Worm (Caenorhabditis elegans): ENCODE measurements around the gene vha-18.
A peak's percentile ranks its signal among the peaks of the same experiment; 100 is the strongest.

vha-18 gene

ce11 chrV:8462074-8462473 is 48.8 kb upstream of the vha-18 start, which contains the start of the genes dnj-22 and natc-1 (continued):
- TF ChIP-seq C16A3.4 (tag; optimal IDR thresholded peaks at IDR 0.05) (peak; percentile 96), sptf-1 (tag; optimal IDR thresholded peaks at IDR 0.05) (no peak), egl-27 (tag; optimal IDR thresholded peaks at IDR 0.05) (no peak), lir-3 (tag; optimal IDR thresholded peaks at IDR 0.05; ENCODE audit: poor library complexity) (peak; percentile 45), lin-39 (tag; optimal IDR thresholded peaks at IDR 0.05) (peak; percentile 74), unc-30 (tag; optimal IDR thresholded peaks at IDR 0.05) (no peak), tlp-1 (tag; optimal IDR thresholded peaks at IDR 0.05) (no peak), Y116A8C.19 (tag; optimal IDR thresholded peaks at IDR 0.05; ENCODE audit: borderline replicate concordance) (no peak), lin-15B (tag; optimal IDR thresholded peaks at IDR 0.05) (peak; percentile 87), fkh-10 (GFP tag; optimal IDR thresholded peaks at IDR 0.05) (peak; percentile 54), pqm-1 (tag; optimal IDR thresholded peaks at IDR 0.05) (no peak), jun-1 (tag; optimal IDR thresholded peaks at IDR 0.05) (peak; percentile 56), ceh-88 (GFP tag; IDR thresholded peaks at IDR 0.05) (peak; percentile 58; the same call in 1 of the 2 replicates), lsy-2 (tag; optimal IDR thresholded peaks at IDR 0.05) (peak; percentile 89 to 93), aly-2 (tag; optimal IDR thresholded peaks at IDR 0.05) (peak; percentile 84), nhr-90 (tag; optimal IDR thresholded peaks at IDR 0.05; ENCODE audit: poor library complexity) (peak; percentile 81), elt-2 (tag; optimal IDR thresholded peaks at IDR 0.05) (peak; percentile 44), irx-1 (tag; optimal IDR thresholded peaks at IDR 0.05) (peak; percentile 66), pax-3 (tag; optimal IDR thresholded peaks at IDR 0.05) (no peak), nhr-11 (tag; optimal IDR thresholded peaks at IDR 0.05) (peak; percentile 46), nhr-77 (tag; optimal IDR thresholded peaks at IDR 0.05) (peak; percentile 72), nhr-237 (tag; optimal IDR thresholded peaks at IDR 0.05) (no peak), dsc-1 (tag; optimal IDR thresholded peaks at IDR 0.05) (peak; percentile 74), C34B4.2 (tag; optimal IDR thresholded peaks at IDR 0.05) (no peak), nhr-84 (tag; optimal IDR thresholded peaks at IDR 0.05) (no peak), efl-3 (GFP tag; optimal IDR thresholded peaks at IDR 0.05) (no peak), zip-4 (GFP tag; optimal IDR thresholded peaks at IDR 0.05) (peak; percentile 46), skn-1 (tag; optimal IDR thresholded peaks at IDR 0.05) (peak; percentile 73), alr-1 (tag; optimal IDR thresholded peaks at IDR 0.05; ENCODE audit: borderline replicate concordance) (no peak), ceh-8 (GFP tag; optimal IDR thresholded peaks at IDR 0.05) (no peak), egl-13 (tag; optimal IDR thresholded peaks at IDR 0.05) (peak; percentile 59), C04F5.9 (tag; optimal IDR thresholded peaks at IDR 0.05) (peak; percentile 32), sox-4 (tag; optimal IDR thresholded peaks at IDR 0.05) (peak; percentile 57), hpl-2 (GFP tag; optimal IDR thresholded peaks at IDR 0.05) (peak; percentile 47), vab-15 (tag; optimal IDR thresholded peaks at IDR 0.05) (peak; percentile 39), grh-1 (GFP tag; IDR thresholded peaks at IDR 0.05) (0 out of 2 replicates have a peak, but pooled peaks have one; percentile 17)

DNA sequence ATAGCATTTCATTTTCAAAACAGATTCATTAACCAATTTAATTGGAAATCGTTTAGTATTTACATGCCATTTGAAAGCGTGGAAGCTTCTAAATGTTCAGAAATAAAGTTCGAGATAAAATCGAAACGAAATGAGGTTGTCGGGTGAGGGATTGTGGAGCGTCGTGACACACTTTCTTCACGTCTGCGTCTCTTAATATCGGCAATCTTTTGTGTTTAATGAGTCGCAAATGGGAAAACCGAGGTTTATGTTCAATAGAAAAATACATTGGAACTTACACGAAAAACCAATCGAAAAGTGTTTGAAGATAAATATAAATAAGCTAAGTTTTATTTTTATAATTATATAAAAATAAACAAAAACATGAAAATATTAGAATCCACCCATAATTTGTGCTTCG is 47.5 kb upstream of the vha-18 start:
- TF ChIP-seq fos-1 (tag; optimal IDR thresholded peaks at IDR 0.05) (no peak), vab-15 (tag; optimal IDR thresholded peaks at IDR 0.05) (no peak), mef-2 (tag; optimal IDR thresholded peaks at IDR 0.05) (no peak), ets-5 (GFP tag; IDR thresholded peaks at IDR 0.05) (no peak), mep-1 (tag; optimal IDR thresholded peaks at IDR 0.05) (peak; percentile 29), rnt-1 (tag; optimal IDR thresholded peaks at IDR 0.05) (no peak), elt-2 (tag; optimal IDR thresholded peaks at IDR 0.05) (no peak), mdl-1 (tag; optimal IDR thresholded peaks at IDR 0.05) (no peak), ceh-88 (GFP tag; IDR thresholded peaks at IDR 0.05) (no peak), unc-130 (tag; optimal IDR thresholded peaks at IDR 0.05) (no peak), blmp-1 (tag; optimal IDR thresholded peaks at IDR 0.05) (peak; percentile 82), Y116A8C.19 (tag; optimal IDR thresholded peaks at IDR 0.05; ENCODE audit: borderline replicate concordance) (no peak), zip-4 (GFP tag; optimal IDR thresholded peaks at IDR 0.05) (no peak), aly-2 (tag; optimal IDR thresholded peaks at IDR 0.05) (no peak), nhr-85 (tag) (peak; percentile 53), xbp-1 (tag; optimal IDR thresholded peaks at IDR 0.05) (no peak), C16A3.4 (tag; optimal IDR thresholded peaks at IDR 0.05) (no peak), snu-23 (GFP tag; optimal IDR thresholded peaks at IDR 0.05) (no peak), tlp-1 (tag; optimal IDR thresholded peaks at IDR 0.05) (no peak), egl-27 (tag; optimal IDR thresholded peaks at IDR 0.05) (no peak), lsy-2 (tag; optimal IDR thresholded peaks at IDR 0.05) (peak in 1 of 2 experiments; percentile 29), ceh-90 (tag; optimal IDR thresholded peaks at IDR 0.05) (no peak), lin-14 (GFP tag; optimal IDR thresholded peaks at IDR 0.05) (peak; percentile 53), lin-15B (tag; optimal IDR thresholded peaks at IDR 0.05) (no peak), elt-3 (tag; optimal IDR thresholded peaks at IDR 0.05) (no peak), ceh-82 (tag; optimal IDR thresholded peaks at IDR 0.05) (peak in 1 of 3 experiments; percentile 9), dpl-1 (GFP tag; optimal IDR thresholded peaks at IDR 0.05) (no peak)

Data from whole organism, L1 larva.